Fruit fly (Drosophila melanogaster): Measurements from ENCODE around the gene CG31659.

DNA sequence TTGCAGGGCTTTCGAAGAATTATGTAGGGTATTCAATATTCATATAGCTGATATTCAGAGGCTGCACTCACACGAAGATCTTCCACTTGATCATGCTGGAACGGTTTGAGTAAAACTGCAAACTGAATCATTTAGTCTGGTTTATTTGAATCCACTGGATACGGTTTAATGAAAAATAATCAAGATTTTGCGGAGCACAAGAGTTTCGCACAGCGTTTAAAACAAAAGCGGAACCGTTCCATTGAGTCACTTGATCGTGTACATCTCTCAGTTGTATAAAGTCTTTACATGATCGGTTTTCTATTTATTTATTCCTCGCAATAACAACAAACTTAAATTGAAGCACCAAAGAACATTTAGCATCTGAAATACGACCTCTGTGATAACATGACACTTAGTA, at the start of gene CG31659:
- TF ChIP-seq OdsH (GFP tag; optimal IDR thresholded peaks at IDR 0.05) (no peak), Mio (GFP tag; optimal IDR thresholded peaks at IDR 0.05) (no peak), tai (GFP tag; optimal IDR thresholded peaks at IDR 0.05) (no peak), Hr78 (GFP tag; optimal IDR thresholded peaks at IDR 0.05) (no peak), h (GFP tag; optimal IDR thresholded peaks at IDR 0.05) (no peak), rgr (GFP tag; optimal IDR thresholded peaks at IDR 0.05) (no peak), Hnf4 (GFP tag; optimal IDR thresholded peaks at IDR 0.05) (no peak), CrebA (GFP tag; optimal IDR thresholded peaks at IDR 0.05; ENCODE audit: borderline replicate concordance) (no peak), Abd-B (GFP tag; optimal IDR thresholded peaks at IDR 0.05) (no peak), woc (GFP tag; optimal IDR thresholded peaks at IDR 0.05) (no peak), sage (GFP tag; optimal IDR thresholded peaks at IDR 0.05) (no peak), fru (GFP tag; optimal IDR thresholded peaks at IDR 0.05) (no peak), dl (GFP tag; optimal IDR thresholded peaks at IDR 0.05; ENCODE audit: insufficient read depth in 1 of 2, partially characterized antibody in 2 of 2) (no peak), Vsx2 (GFP tag; optimal IDR thresholded peaks at IDR 0.05; ENCODE audit: partially characterized antibody) (no peak)
